Worm (Caenorhabditis elegans): ENCODE results near the gene moma-1.

moma-1 gene

ce11 chrIII:843999-844398, 8.2 kb downstream of the moma-1 start (continued):
- TF ChIP-seq Y75B8A.6 (GFP tag; IDR thresholded peaks at IDR 0.05) (no peak), T20F7.1 (GFP tag; optimal IDR thresholded peaks at IDR 0.05) (no peak), gei-8 (GFP tag; optimal IDR thresholded peaks at IDR 0.05) (no peak), nhr-111 (GFP tag; optimal IDR thresholded peaks at IDR 0.05) (no peak), nhr-25 (tag; optimal IDR thresholded peaks at IDR 0.05; ENCODE audit: borderline replicate concordance, insufficient read depth) (no peak), ZK546.5 (tag; optimal IDR thresholded peaks at IDR 0.05) (no peak), D1046.2 (GFP tag; IDR thresholded peaks at IDR 0.05) (no peak), hlh-30 (tag; optimal IDR thresholded peaks at IDR 0.05; ENCODE audit: insufficient read depth) (peak; percentile 77), pqm-1 (tag; optimal IDR thresholded peaks at IDR 0.05) (no peak), mes-2 (tag; optimal IDR thresholded peaks at IDR 0.05; ENCODE audit: poor library complexity, severe bottlenecking) (peak; percentile 27), madf-5 (GFP tag; IDR thresholded peaks at IDR 0.05) (no peak), mxl-2 (GFP tag; conservative IDR thresholded peaks at IDR 0.05) (peak; percentile 44; the same call in 1 of the 2 replicates), unc-62 (GFP tag; optimal IDR thresholded peaks at IDR 0.05 in 1 of 2) (peak in 1 of 2 experiments; percentile 14), unc-62 (tag; optimal IDR thresholded peaks at IDR 0.05) (no peak), lin-1 (GFP tag; IDR thresholded peaks at IDR 0.05) (no peak), zfp-3 (GFP tag; conservative IDR thresholded peaks at IDR 0.05) (no peak), egl-43 (GFP tag; IDR thresholded peaks at IDR 0.05) (no peak), daf-12 (tag; optimal IDR thresholded peaks at IDR 0.05) (no peak), php-3 (GFP tag; IDR thresholded peaks at IDR 0.05) (no peak), lin-15B (tag; optimal IDR thresholded peaks at IDR 0.05) (no peak), pha-4 (GFP tag; IDR thresholded peaks at IDR 0.05) (no peak), pha-4 (tag; optimal IDR thresholded peaks at IDR 0.05) (no peak), mep-1 (tag; optimal IDR thresholded peaks at IDR 0.05) (peak; percentile 57), nhr-237 (tag; optimal IDR thresholded peaks at IDR 0.05) (no peak), zip-2 (tag; optimal IDR thresholded peaks at IDR 0.05) (no peak), rbr-2 (tag; optimal IDR thresholded peaks at IDR 0.05) (no peak), lsy-2 (tag; optimal IDR thresholded peaks at IDR 0.05) (peak in 1 of 2 experiments; percentile 28), unc-130 (GFP tag; optimal IDR thresholded peaks at IDR 0.05) (no peak), Y105C5A.15 (GFP tag; IDR thresholded peaks at IDR 0.05) (no peak), dmd-6 (GFP tag; IDR thresholded peaks at IDR 0.05) (peak; percentile 53), dpl-1 (GFP tag; optimal IDR thresholded peaks at IDR 0.05) (peak; percentile 15), F26F4.8 (GFP tag; conservative IDR thresholded peaks at IDR 0.05) (no peak), dmd-8 (GFP tag; IDR thresholded peaks at IDR 0.05) (no peak), lin-39 (tag; optimal IDR thresholded peaks at IDR 0.05) (no peak), nhr-28 (tag; optimal IDR thresholded peaks at IDR 0.05) (peak; percentile 55), nhr-11 (tag; optimal IDR thresholded peaks at IDR 0.05) (peak; percentile 18), lin-13 (GFP tag; optimal IDR thresholded peaks at IDR 0.05) (no peak), hmg-1.1 (GFP tag; IDR thresholded peaks at IDR 0.05) (peak; percentile 54), dmd-9 (GFP tag; IDR thresholded peaks at IDR 0.05) (no peak), hif-1 (tag; optimal IDR thresholded peaks at IDR 0.05) (no peak), ceh-20 (GFP tag; IDR thresholded peaks at IDR 0.05) (0 out of 2 replicates have a peak, but pooled peaks have one; percentile 35), ZK337.2 (GFP tag; IDR thresholded peaks at IDR 0.05) (no peak), ceh-44 (GFP tag; IDR thresholded peaks at IDR 0.05) (no peak), lir-3 (tag; optimal IDR thresholded peaks at IDR 0.05) (no peak), unc-39 (tag; optimal IDR thresholded peaks at IDR 0.05) (no peak), ces-1 (GFP tag; optimal IDR thresholded peaks at IDR 0.05) (no peak), R02D3.7 (tag; optimal IDR thresholded peaks at IDR 0.05) (no peak), nhr-6 (tag; optimal IDR thresholded peaks at IDR 0.05) (no peak), Y48G9A.11 (GFP tag; IDR thresholded peaks at IDR 0.05) (no peak), nhr-76 (tag; optimal IDR thresholded peaks at IDR 0.05) (no peak), lim-7 (GFP tag; IDR thresholded peaks at IDR 0.05) (no peak), zfp-2 (tag; optimal IDR thresholded peaks at IDR 0.05) (no peak)

Measured in whole organism, L4 larva.